Worm (Caenorhabditis elegans) whole organism, early embryonic: ENCODE results near the gene F07H5.10.

Source experiments
- B0310.2 ChIP-seq: sonication (generic microtip); optimal IDR thresholded peaks from 2 replicates; lab custom pipeline; 2016; ENCODE audit warnings: mild to moderate bottlenecking, missing genetic modification characterization, missing compliant biosample characterization
- aly-1 ChIP-seq: sonication (generic microtip); optimal IDR thresholded peaks from 2 replicates; lab custom pipeline; 2016; ENCODE audit warnings: missing genetic modification characterization, missing compliant biosample characterization
- ama-1 ChIP-seq: fragments of 150-350 bp; optimal IDR thresholded peaks from 2 replicates; lab custom pipeline; 2014
- hnd-1 ChIP-seq: sonication (generic microtip); optimal IDR thresholded peaks from 2 replicates; lab custom pipeline; 2016; ENCODE audit warnings: missing genetic modification characterization, missing compliant biosample characterization
- pes-1 ChIP-seq: fragments of 200-800 bp; sonication (Bioruptor generic); IDR thresholded peaks from 2 replicates; pipeline ENCODE4 v1.3.6; 2022; ENCODE audit warnings: missing genetic modification reagents, missing genetic modification characterization, missing compliant biosample characterization

DNA sequence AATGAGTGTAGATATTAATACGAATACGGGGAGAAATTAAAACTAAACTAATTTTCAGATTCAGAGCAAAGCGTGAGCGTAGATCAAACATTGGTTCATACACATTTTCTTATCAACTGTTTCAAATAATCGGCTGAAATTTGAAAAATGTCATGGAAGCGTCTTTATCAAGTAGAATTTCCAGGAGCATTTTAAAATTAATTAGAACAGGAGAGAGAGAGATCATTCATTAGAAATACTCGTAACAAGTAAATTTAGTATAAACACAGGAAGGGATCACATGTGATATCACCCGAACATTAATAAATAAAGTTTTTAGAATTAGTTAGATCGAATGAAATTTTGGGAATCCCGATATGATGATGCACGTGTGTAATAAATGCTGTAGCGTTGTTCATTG is 1.5 kb downstream of the F07H5.10 start, which contains the start of gene pho-13:
- TF ChIP-seq hnd-1 (no peak), ama-1 (lab: Kevin White, UChicago) (no peak), B0310.2 (tag; lab: Kevin White, UChicago) (no peak), pes-1 (GFP tag; lab: Robert Waterston, UW) (no peak), aly-1 (no peak)
